Fruit fly (Drosophila melanogaster) Kc167 (cell line): ENCODE measurements around the gene r-l.

Experiments used
- Sin3A ChIP-seq: fragments of >200 bp; optimal IDR thresholded peaks from 2 replicates; lab custom pipeline; 2018; ENCODE audit warnings: missing external identifiers
- h ChIP-seq: fragments of >200 bp; optimal IDR thresholded peaks from 3 replicates; lab custom pipeline; 2018; ENCODE audit warnings: missing external identifiers
- insv ChIP-seq: fragments of >200 bp; optimal IDR thresholded peaks from 3 replicates; lab custom pipeline; 2018; ENCODE audit warnings: missing external identifiers
- psq ChIP-seq: fragments of >200 bp; optimal IDR thresholded peaks from 2 replicates; lab custom pipeline; 2017; ENCODE audit warnings: missing external identifiers
- ttk ChIP-seq: sonication (Bioruptor generic); optimal IDR thresholded peaks from 2 replicates; lab custom pipeline; 2017; ENCODE audit warnings: missing external identifiers

dm6 chr3R:21109712-21110111 is 36.6 kb upstream of the r-l start:
- TF ChIP-seq h (no peak), Sin3A (no peak), insv (lab: Kevin White, UChicago) (no peak), ttk (lab: Kevin White, UChicago) (no peak), psq (no peak)
